Fruit fly (Drosophila melanogaster): Measurements from ENCODE around the gene Or65b.

Or65b gene

DNA sequence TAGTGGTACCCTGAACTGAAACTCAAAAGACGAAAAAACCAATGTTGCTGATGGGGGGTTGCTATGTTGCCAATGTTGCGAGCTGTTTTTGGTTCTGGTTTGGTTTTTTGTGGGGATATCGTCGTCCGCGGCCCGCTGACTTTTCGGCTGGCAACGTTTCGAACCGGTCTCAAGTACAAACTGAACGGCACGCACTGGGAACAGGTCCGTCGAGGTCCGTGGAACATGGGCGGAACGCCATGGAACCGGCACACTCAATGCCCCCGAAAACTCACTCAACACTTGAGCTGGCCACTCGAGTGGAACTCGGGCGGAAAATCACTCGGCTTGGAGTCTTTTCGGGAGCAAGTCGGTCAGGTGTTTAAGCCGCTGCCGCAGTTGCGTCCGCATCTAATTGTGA is 26.8 kb downstream of the Or65b start, which contains the start of gene CG13300:
TSS of gene CG13300 (minus strand) at position 159 of the 400 bp plus-strand sequence.
- TF ChIP-seq knrl (GFP tag; IDR thresholded peaks at IDR 0.05; ENCODE audit: partially characterized antibody): 0 out of 3 replicates have a peak, but pooled peaks have one; percentile 22
- peak; percentile 29 for TF ChIP-seq mirr (GFP tag; optimal IDR thresholded peaks at IDR 0.05)
- TF ChIP-seq CG8290 (GFP tag; optimal IDR thresholded peaks at IDR 0.05): no peak
- peak in 1 of 2 experiments; percentile 65 for TF ChIP-seq CG8290 (tag; optimal IDR thresholded peaks at IDR 0.05)
- TF ChIP-seq inv (GFP tag; IDR thresholded peaks at IDR 0.05; ENCODE audit: partially characterized antibody): peak; percentile 21; the same call in 1 of the 2 replicates
- TF ChIP-seq CG42726 (GFP tag; IDR thresholded peaks at IDR 0.05; ENCODE audit: partially characterized antibody): peak; percentile 68; the same call in 1 of the 2 replicates
- TF ChIP-seq hkb (optimal IDR thresholded peaks at IDR 0.05): no peak
- TF ChIP-seq hkb (GFP tag; IDR thresholded peaks at IDR 0.05): peak; percentile 42; the same call in 1 of the 2 replicates
- peak; percentile 80 for TF ChIP-seq CG5180 (GFP tag; optimal IDR thresholded peaks at IDR 0.05)
- TF ChIP-seq CG18599 (GFP tag; optimal IDR thresholded peaks at IDR 0.05): peak; percentile 11
- no peak for TF ChIP-seq nerfin-1 (tag; optimal IDR thresholded peaks at IDR 0.05)
- TF ChIP-seq Bgb (GFP tag; IDR thresholded peaks at IDR 0.05; ENCODE audit: partially characterized antibody): peak; percentile 78; the same call in 1 of the 2 replicates
- no peak for TF ChIP-seq Hr3 (GFP tag; optimal IDR thresholded peaks at IDR 0.05)
- TF ChIP-seq pros (GFP tag; optimal IDR thresholded peaks at IDR 0.05): peak; percentile 1
- TF ChIP-seq insv (GFP tag; optimal IDR thresholded peaks at IDR 0.05): peak in 1 of 2 experiments; percentile 11
- peak; percentile 54; the same call in 1 of the 2 replicates for TF ChIP-seq amos (GFP tag; IDR thresholded peaks at IDR 0.05; ENCODE audit: partially characterized antibody)
- peak; percentile 10 for TF ChIP-seq CG8924 (tag; optimal IDR thresholded peaks at IDR 0.05)
- peak; percentile 42 for TF ChIP-seq PHDP (tag; optimal IDR thresholded peaks at IDR 0.05)
- peak; percentile 17 for TF ChIP-seq CG2678 (tag; optimal IDR thresholded peaks at IDR 0.05)
- no peak for TF ChIP-seq CG17359 (tag; optimal IDR thresholded peaks at IDR 0.05)
- TF ChIP-seq Hand (GFP tag; optimal IDR thresholded peaks at IDR 0.05): peak; percentile 30
- TF ChIP-seq CG4404 (GFP tag; IDR thresholded peaks at IDR 0.05): no peak
- TF ChIP-seq kni (GFP tag; optimal IDR thresholded peaks at IDR 0.05): peak; percentile 43
- TF ChIP-seq ci (GFP tag; IDR thresholded peaks at IDR 0.05): peak; percentile 75; the same call in 2 of the 3 replicates
- TF ChIP-seq Neu2 (GFP tag; optimal IDR thresholded peaks at IDR 0.05; ENCODE audit: borderline replicate concordance): no peak
- TF ChIP-seq salm (tag; optimal IDR thresholded peaks at IDR 0.05): no peak
- TF ChIP-seq zf30C (GFP tag; optimal IDR thresholded peaks at IDR 0.05): peak; percentile 4
- peak; percentile 7 for TF ChIP-seq CG6854 (GFP tag; optimal IDR thresholded peaks at IDR 0.05)
- TF ChIP-seq odd (GFP tag; optimal IDR thresholded peaks at IDR 0.05): peak; percentile 21
- TF ChIP-seq bbx (GFP tag; IDR thresholded peaks at IDR 0.05; ENCODE audit: partially characterized antibody): peak; percentile 78
- no peak for TF ChIP-seq pan (optimal IDR thresholded peaks at IDR 0.05)
- TF ChIP-seq pan (GFP tag; optimal IDR thresholded peaks at IDR 0.05 in 1 of 2, IDR thresholded peaks at IDR 0.05 in 1 of 2): no peak
- TF ChIP-seq CG2712 (tag; optimal IDR thresholded peaks at IDR 0.05): peak; percentile 38
- no peak for TF ChIP-seq tx (GFP tag; optimal IDR thresholded peaks at IDR 0.05)
- peak in 1 of 2 experiments; percentile 11 for TF ChIP-seq chif (GFP tag; optimal IDR thresholded peaks at IDR 0.05)
- no peak for TF ChIP-seq CG11456 (GFP tag; IDR thresholded peaks at IDR 0.05)
- peak; percentile 20 for TF ChIP-seq gcm (GFP tag; optimal IDR thresholded peaks at IDR 0.05)
- TF ChIP-seq CG12769 (tag; optimal IDR thresholded peaks at IDR 0.05): peak; percentile 56
- TF ChIP-seq CG33213 (GFP tag; optimal IDR thresholded peaks at IDR 0.05): no peak
- peak; percentile 37 for TF ChIP-seq caup (GFP tag; optimal IDR thresholded peaks at IDR 0.05; ENCODE audit: severe bottlenecking)
- TF ChIP-seq CG13287 (GFP tag; IDR thresholded peaks at IDR 0.05; ENCODE audit: partially characterized antibody): peak; percentile 61; the same call in 1 of the 2 replicates
- TF ChIP-seq wek (GFP tag; optimal IDR thresholded peaks at IDR 0.05): peak; percentile 56
- peak; percentile 2 for TF ChIP-seq scrt (GFP tag; optimal IDR thresholded peaks at IDR 0.05)
- no peak for TF ChIP-seq ac (GFP tag; optimal IDR thresholded peaks at IDR 0.05)
- TF ChIP-seq HLHmδ (GFP tag; optimal IDR thresholded peaks at IDR 0.05): peak; percentile 94
- no peak for TF ChIP-seq repo (GFP tag; optimal IDR thresholded peaks at IDR 0.05)
- peak; percentile 0 for TF ChIP-seq CG7839 (tag; optimal IDR thresholded peaks at IDR 0.05)
- TF ChIP-seq hth (optimal IDR thresholded peaks at IDR 0.05): no peak
- TF ChIP-seq oc (tag; optimal IDR thresholded peaks at IDR 0.05): peak; percentile 5
